Fruit fly (Drosophila melanogaster) S2 (cell line): ENCODE results near the gene CG1910.

ENCODE experiments used
- CG8478 ChIP-seq: fragments of >200 bp; optimal IDR thresholded peaks from 2 replicates; lab custom pipeline; 2018
- CTCF ChIP-seq, 2 experiments: fragments of >200 bp; optimal IDR thresholded peaks; 2 replicates each; lab custom pipeline; 2018

CG1910 gene

DNA sequence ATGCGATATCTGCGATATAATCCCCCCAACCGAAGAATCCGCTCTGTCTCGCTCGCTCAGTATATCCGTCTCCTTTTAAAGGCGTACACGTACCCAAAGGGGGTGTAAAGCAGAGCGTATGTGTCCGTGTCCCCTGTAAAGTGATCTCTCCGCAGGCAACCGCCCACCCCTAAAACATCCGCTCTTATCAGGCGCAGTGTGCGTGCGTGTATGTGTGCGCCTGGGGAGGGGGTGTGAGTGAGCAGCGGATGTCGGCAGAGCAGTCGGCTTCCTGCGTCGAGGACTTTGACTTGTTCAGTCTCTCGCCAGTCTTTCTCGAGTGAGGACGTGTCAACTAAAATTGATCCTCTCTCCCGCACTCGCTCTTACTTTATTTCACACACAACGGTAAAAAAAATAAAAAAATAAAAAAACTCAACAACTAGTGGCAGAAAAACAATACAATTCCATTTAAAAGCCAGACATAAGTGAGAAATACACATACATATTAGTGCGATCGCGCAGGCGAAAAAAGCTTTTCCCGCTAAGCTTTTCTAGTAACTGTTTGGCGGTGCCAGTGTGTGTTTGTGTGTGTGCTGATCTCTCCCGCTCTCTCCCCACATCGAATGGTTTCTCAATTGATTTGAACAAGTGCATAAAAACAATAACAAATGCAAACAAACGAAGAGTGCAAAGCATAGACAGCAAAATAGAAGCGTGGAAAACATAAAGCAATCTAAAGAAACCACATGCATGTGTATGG is 21.8 kb upstream of the CG1910 start:
- TF ChIP-seq CTCF (optimal IDR thresholded peaks at IDR 0.05; lab: Kevin White, UChicago) (no peak), CG8478 (lab: Kevin White, UChicago) (no peak)

DNA sequence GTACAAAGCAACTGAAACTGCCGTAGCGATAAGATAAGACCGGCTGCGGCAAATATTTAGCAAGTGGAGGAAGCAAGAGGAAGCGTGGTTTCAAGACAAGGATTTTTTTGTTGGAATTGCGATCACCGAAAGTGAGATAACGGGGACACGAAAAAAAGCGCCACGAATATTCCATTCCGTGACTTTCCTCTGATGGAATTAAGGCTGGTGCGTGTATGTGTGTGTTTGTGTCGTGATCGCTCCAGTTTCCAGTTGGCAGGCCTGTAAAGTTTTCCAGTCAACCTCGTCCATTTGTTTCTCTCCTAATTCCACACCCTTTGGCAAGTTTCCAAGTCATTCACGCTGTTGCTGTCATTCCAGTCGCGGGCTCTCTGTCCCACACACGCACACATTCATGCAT is 21.2 kb upstream of the CG1910 start:
- TF ChIP-seq CG8478 (lab: Kevin White, UChicago) (no peak), CTCF (optimal IDR thresholded peaks at IDR 0.05; lab: Kevin White, UChicago) (no peak)

DNA sequence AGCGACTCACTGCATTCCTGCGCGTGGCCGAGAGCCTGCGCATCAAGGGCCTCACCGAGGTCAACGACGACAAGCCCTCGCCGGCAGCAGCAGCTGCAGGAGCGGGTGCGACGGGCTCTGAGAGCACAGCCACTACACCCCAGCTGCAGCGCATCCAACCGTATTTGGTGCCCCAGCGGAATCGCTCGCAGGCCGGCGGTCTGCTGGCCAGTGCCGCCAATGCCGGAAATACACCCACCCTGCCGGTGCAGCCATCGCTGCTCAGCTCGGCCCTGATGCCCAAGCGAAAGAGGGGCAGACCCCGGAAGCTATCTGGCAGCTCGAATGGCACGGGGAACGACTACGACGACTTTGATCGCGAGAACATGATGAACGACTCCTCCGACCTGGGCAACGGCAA is 19.7 kb upstream of the CG1910 start:
- TF ChIP-seq CTCF (optimal IDR thresholded peaks at IDR 0.05; lab: Kevin White, UChicago), result no peak
- TF ChIP-seq CG8478 (lab: Kevin White, UChicago), result no peak

DNA sequence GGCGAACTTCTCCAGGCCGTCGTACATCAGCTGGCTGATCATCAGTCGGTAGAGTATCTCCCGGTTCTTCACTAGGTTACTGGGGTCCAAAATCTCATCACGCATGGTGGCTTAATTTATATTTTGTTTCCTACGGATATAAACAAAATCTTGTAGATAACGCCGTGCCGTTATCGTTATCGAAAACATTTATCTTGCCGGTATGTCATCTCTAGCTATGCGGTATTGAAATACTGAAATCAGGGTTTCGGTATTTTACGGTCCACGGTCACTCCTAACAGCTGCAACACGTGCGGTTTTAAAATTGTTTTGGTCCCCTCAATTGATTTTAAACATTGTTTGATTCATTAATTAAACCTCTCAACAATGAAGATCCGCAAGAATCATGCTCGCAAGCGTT is 10.7 kb upstream of the CG1910 start, which contains the start of the genes CstF50 and CG11563:
CstF50 (minus strand) TSS at position 188 of the 400 bp plus-strand sequence.
CG11563 (plus strand) TSS at position 260 of the 400 bp plus-strand sequence.
- TF ChIP-seq CTCF (optimal IDR thresholded peaks at IDR 0.05; lab: Kevin White, UChicago) (no peak), CG8478 (lab: Kevin White, UChicago) (no peak)

DNA sequence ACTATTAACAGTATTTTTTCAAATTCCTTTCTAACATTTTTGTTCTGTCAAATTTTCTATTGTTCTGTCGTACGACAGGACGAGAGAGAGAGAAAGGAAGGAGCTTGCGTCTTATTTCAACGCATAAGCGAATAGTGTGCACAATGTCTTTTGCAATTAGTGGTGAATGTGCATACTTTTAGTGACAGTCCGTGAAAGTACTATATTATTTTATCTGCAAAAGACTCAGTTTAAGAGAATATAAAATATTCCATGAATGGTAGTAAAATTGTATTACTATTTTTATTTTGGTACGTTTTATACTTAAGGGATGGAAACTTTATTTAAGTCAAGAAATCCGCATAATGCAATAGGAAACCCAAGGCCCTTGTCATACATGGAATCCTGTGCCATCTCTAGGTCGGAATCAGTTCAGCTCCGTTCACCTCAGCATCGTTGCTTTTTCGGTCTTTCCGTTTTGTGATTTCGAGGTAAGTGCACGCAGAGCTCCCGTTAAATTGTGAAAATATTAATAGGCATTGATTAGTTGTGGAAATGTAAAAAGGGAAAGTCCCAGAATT is 9.3 kb upstream of the CG1910 start, which contains the start of gene eEF1alpha2:
eEF1alpha2 (plus strand) TSS at position 409 of the 560 bp plus-strand sequence.
- TF ChIP-seq CG8478 (lab: Kevin White, UChicago) (no peak), CTCF (optimal IDR thresholded peaks at IDR 0.05; lab: Kevin White, UChicago) (no peak)

DNA sequence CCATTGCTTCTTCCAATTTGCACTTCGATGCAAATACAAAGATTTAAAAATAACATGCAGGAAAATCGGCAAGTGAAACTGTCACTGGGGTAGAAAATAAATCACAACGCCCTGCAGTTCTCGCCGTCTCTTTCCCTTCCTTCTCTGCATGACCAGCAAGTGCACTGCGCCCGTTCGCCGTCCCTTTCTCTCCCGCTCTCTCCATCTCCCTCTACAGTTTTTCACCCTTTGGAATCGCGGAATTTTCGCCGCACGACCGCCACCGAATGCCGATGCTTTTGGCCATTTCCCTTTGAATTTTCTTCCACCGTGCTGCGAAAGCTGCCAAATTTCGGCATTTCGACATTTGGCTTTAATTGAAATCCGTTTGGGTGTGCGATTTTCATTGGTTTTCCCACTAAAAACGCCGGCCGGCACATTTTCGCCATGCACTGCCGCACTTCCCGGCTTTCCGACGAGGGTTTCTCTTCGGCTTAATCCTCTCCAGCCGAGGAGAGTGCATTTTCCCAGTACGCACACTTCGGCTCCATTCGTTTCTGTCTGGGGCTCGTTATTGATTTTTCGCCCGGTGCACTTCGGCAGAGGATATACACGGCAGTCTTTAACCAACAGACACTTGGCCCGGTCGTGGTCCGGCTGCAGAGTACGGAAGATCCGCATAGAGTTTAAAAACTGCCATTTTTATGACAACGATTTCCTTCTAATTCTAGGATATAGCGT is 8.2 kb upstream of the CG1910 start:
- TF ChIP-seq CTCF (optimal IDR thresholded peaks at IDR 0.05; lab: Kevin White, UChicago) (no peak), CG8478 (lab: Kevin White, UChicago) (no peak)

DNA sequence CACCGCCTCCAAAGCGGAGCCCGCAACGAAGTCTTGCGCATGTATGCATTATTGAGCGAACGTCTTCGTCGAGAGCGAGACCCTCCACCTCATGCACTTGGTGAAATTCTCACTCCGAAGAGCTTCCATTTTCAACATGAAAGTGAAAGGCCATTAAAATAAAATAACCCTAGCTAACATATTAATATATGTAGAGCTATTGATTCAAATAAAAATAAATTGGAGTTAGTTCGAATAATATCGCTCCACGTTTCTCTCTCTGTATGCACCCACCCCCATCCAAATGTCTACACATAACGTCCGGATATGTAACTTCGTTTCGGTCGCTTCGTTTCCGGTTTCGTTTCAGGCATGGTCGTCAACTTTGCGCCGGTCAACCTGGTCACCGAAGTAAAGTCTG is 6.2 kb upstream of the CG1910 start:
- TF ChIP-seq CG8478 (lab: Kevin White, UChicago), result no peak

DNA sequence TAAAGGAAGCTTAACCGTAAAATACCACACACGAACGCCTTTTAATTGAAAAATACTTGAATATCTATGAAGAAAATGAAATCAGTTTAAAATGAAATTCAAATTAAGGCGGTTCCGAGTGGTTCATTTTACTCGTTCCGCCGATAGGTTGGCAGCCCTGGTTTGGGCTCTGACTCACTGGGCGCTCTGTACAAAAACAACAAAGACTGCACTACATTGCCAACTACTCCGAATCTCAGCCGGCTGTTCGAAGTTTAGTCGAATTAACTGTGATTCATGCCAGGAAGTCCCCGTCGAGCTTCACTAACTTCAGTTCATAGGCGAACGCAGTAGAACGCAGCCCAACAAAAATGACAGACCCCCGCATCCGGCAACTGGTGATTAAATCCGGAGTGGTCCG is 4.2 kb upstream of the CG1910 start, which contains the start of gene Tbca:
Tbca (plus strand) TSS at position 212 of the 400 bp plus-strand sequence.
- TF ChIP-seq CTCF (optimal IDR thresholded peaks at IDR 0.05; lab: Kevin White, UChicago) (peak in 1 of 2 experiments; percentile 2), CG8478 (lab: Kevin White, UChicago) (no peak)

DNA sequence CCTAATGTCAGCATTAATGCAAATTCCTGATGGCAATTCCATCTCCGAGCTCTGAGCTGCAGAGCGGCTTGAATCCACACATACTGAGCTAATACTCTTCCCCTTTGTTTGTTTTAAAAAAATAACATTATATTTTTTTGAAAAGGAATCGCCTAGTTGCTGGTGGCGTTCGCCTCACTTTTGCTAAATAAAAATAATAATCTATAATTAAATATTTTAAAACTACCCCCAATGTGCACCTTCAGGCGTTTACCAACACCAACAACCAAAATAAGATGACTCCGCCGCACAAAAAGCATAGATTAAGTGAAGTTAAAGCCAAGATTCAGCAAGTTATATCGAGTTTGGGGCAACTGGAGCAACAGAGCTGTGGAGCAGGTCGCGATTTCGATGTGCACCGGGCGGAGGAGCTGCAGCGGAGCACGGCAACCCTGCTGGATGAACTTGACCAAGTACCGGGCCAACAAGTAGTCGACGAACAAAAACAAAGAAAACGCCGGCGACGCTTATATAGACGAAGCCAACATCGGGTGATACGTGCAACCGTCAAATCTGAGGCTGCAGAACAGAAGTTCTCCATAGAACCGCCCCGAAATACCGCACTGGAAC is 3.3 kb upstream of the CG1910 start, which contains the start of gene CG1896:
CG1896 (plus strand) TSS at position 239 of the 609 bp plus-strand sequence.
- TF ChIP-seq CG8478 (lab: Kevin White, UChicago), result no peak
- TF ChIP-seq CTCF (optimal IDR thresholded peaks at IDR 0.05; lab: Kevin White, UChicago), result no peak

DNA sequence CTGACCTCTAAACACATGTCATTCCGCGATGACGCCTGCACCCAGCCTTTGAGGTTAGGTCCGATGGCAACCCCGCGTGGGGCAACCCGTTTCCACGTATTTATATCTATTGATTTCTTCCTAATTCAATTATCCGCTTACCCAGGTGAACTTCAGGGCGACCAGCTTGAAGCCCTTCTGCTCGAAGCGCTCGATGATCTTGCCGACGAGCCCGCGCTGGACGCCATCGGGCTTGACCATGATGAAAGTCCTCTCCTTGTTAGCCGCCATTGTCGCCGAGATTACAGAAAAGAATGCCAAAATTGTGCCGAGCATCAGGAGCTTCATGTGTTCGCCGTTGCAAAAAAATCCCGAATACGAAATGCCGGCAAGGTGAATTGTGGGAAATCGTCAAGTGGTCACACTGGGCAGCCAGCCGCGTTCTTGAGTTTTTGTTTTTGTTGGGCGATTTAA is 1.8 kb upstream of the CG1910 start, which contains the start of gene awd:
awd (minus strand) TSS at position 449 of the 453 bp plus-strand sequence.
- TF ChIP-seq CTCF (optimal IDR thresholded peaks at IDR 0.05; lab: Kevin White, UChicago), result peak in 1 of 2 experiments; percentile 24
- no peak for TF ChIP-seq CG8478 (lab: Kevin White, UChicago)

DNA sequence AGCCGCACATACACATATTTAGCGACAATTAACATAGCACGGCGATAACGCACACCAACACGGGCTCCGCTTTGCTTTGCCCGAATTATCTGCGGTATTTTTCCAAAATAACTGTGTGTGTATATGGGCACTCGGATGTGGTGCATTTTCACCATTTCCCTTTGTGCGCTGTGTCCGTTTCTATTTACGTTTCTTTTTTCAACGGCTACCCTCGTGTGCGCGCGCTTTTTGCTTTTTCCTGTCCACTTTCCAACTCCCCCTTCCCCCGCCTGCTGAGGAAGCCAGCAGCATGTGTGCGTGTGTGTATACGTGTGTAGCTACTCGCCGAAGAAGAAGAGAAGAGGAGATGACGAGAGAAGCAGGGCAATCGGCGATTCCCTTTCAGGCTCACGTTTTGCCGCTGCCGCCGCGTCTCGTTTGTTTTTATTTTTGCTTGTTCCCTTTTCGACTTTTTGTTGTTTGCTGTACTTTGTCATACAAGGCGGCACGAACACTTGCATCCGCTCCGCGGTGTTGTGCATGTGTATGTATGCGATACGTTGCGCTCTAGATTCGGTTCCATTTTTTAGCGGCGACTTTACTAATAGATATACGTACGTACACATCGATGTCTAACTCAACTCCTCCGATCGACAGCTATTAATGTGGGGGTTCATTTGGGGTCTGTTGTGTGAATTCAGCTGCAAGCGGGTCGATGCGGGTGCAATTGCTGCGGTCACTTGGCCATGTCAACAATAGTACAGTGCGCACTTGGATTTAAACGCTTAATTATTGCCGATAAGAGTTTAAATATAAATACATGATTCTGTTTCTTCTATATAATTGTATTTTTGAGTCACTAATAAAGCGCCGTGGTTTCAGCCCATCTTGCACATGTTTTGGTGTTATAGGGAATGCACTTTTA is 902 bp downstream of the CG1910 start:
- TF ChIP-seq CTCF (optimal IDR thresholded peaks at IDR 0.05; lab: Kevin White, UChicago) (no peak), CG8478 (lab: Kevin White, UChicago) (no peak)

DNA sequence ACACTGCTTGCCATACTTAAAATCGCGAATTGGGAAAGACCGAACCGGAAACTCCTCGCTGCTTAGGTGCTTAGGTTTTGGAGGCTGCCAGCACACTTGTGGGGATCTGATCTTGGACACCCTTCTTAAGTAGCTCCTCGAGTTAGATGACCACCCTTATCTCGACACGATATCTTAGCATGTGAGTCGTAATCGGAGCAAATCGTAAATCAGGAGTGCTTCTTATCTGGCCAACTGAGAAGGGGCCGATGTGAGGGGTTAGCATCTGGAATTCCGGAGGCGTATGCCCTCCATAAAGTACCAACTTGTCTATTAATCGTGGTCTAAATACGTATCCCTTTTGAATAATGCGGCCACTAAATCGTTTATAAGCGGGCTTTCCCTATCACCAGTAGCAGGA is 7.2 kb downstream of the CG1910 start, which contains the start of gene salt:
salt (minus strand) TSS at position 101 of the 400 bp plus-strand sequence.
- TF ChIP-seq CTCF (optimal IDR thresholded peaks at IDR 0.05; lab: Kevin White, UChicago), result no peak
- TF ChIP-seq CG8478 (lab: Kevin White, UChicago), result no peak

DNA sequence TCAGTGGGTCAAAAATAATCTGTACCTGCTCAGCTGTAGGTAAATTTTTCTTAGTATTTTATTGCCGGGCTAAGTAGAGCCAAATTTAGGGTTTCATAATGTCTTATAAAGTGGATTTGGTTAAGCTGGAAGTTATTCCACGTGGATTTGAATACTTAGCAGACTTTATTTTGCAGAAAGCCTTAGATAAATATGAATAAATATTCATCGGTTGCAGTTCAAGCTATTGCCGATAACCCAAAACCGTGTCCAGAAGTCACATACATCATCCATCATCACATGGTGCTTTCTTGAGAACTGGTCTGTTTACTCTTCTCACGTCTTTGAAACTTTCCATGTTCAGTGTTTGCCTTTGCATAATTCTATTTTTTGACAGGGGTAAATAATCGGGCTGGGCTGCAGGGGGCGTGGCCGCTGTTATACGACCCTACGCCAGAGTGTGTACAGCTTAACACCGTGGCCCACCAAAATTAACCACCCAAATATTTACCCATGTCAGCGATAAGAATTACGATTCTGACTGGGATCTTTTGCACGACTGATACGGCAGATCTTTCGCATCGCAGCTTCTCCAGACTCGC is 11.2 kb downstream of the CG1910 start, which contains the start of gene CG2187:
CG2187 (minus strand) TSS at position 51 of the 581 bp plus-strand sequence.
- TF ChIP-seq CG8478 (lab: Kevin White, UChicago) (no peak), CTCF (optimal IDR thresholded peaks at IDR 0.05; lab: Kevin White, UChicago) (no peak)
